Fruit fly (Drosophila melanogaster) whole organism, embryonic: ENCODE results near the gene MsR1.
A peak's percentile ranks its signal among the peaks of the same experiment; 100 is the strongest.

Experiments used
- CG10321 ChIP-seq: fragments of 200-800 bp; sonication (Bioruptor generic); IDR thresholded peaks from 2 replicates; pipeline ENCODE4 v1.3.6; 2022; ENCODE audit warnings: missing biosample characterization, missing genetic modification characterization
- CG10366 ChIP-seq: fragments of 200-800 bp; sonication (Bioruptor generic); IDR thresholded peaks from 2 replicates; pipeline ENCODE4 v1.3.6; 2022; ENCODE audit warnings: missing biosample characterization, missing genetic modification characterization
- CG10979 ChIP-seq: fragments of 200-800 bp; sonication (Bioruptor generic); optimal IDR thresholded peaks from 2 replicates; lab custom pipeline; 2018; ENCODE audit warnings: missing biosample characterization, mild to moderate bottlenecking, missing genetic modification characterization, moderate library complexity
- CG11085 ChIP-seq: fragments of 200-800 bp; sonication (Bioruptor generic); IDR thresholded peaks from 2 replicates; pipeline ENCODE4 v1.3.6; 2022; ENCODE audit warnings: missing biosample characterization, missing genetic modification characterization
- CG11398 ChIP-seq: fragments of 200-800 bp; sonication (Bioruptor generic); optimal IDR thresholded peaks from 2 replicates; lab custom pipeline; 2016; ENCODE audit warnings: missing biosample characterization, missing genetic modification characterization
- CG13624 ChIP-seq: fragments of 200-800 bp; sonication (Bioruptor generic); optimal IDR thresholded peaks from 2 replicates; lab custom pipeline; 2016; ENCODE audit warnings: missing biosample characterization, missing genetic modification characterization
- CG14965 ChIP-seq: fragments of 200-800 bp; sonication (Bioruptor generic); optimal IDR thresholded peaks from 2 replicates; lab custom pipeline; 2016; ENCODE audit warnings: missing biosample characterization, missing genetic modification characterization, borderline replicate concordance
- CG16779 ChIP-seq: fragments of 200-800 bp; sonication (Bioruptor generic); IDR thresholded peaks from 2 replicates; pipeline ENCODE4 v1.3.6; 2022; ENCODE audit warnings: missing biosample characterization, missing genetic modification characterization
- CG17385 ChIP-seq: fragments of 200-800 bp; sonication (Bioruptor generic); optimal IDR thresholded peaks from 3 replicates; lab custom pipeline; 2018; ENCODE audit warnings: missing biosample characterization, mild to moderate bottlenecking, missing genetic modification characterization
- CG17802 ChIP-seq: fragments of 200-800 bp; sonication (Bioruptor generic); optimal IDR thresholded peaks from 2 replicates; lab custom pipeline; 2018; ENCODE audit warnings: missing biosample characterization, mild to moderate bottlenecking, missing genetic modification characterization, moderate library complexity
- CG2120 ChIP-seq: fragments of 200-800 bp; sonication (Bioruptor generic); optimal IDR thresholded peaks from 3 replicates; lab custom pipeline; 2016; ENCODE audit warnings: missing biosample characterization, missing genetic modification characterization
- CG33213 ChIP-seq: fragments of 200-800 bp; sonication (Bioruptor generic); optimal IDR thresholded peaks from 3 replicates; lab custom pipeline; 2016; ENCODE audit warnings: missing biosample characterization, missing genetic modification characterization
- CG5953 ChIP-seq: fragments of 200-800 bp; sonication (Bioruptor generic); IDR thresholded peaks from 2 replicates; pipeline ENCODE4 v1.3.6; 2022; ENCODE audit warnings: missing biosample characterization, missing genetic modification characterization
- CG7556 ChIP-seq: fragments of 200-800 bp; sonication (Bioruptor generic); optimal IDR thresholded peaks from 2 replicates; lab custom pipeline; 2017; ENCODE audit warnings: missing biosample characterization, mild to moderate bottlenecking, missing genetic modification characterization
- CG7745 ChIP-seq: fragments of 200-800 bp; sonication (Bioruptor generic); optimal IDR thresholded peaks from 2 replicates; lab custom pipeline; 2018; ENCODE audit warnings: missing biosample characterization, mild to moderate bottlenecking, missing genetic modification characterization, moderate library complexity
- CG8281 ChIP-seq: fragments of 200-800 bp; sonication (Bioruptor generic); optimal IDR thresholded peaks from 2 replicates; lab custom pipeline; 2018; ENCODE audit warnings: missing biosample characterization, mild to moderate bottlenecking, missing genetic modification characterization, moderate library complexity
- CG8944 ChIP-seq: fragments of 200-800 bp; sonication (Bioruptor generic); optimal IDR thresholded peaks from 3 replicates; lab custom pipeline; 2016; ENCODE audit warnings: missing biosample characterization, missing genetic modification characterization
- CG9797 ChIP-seq: fragments of 200-800 bp; sonication (Bioruptor generic); optimal IDR thresholded peaks from 3 replicates; lab custom pipeline; 2018; ENCODE audit warnings: missing biosample characterization, mild to moderate bottlenecking, missing genetic modification characterization
- Camta ChIP-seq: fragments of 200-800 bp; sonication (Bioruptor generic); optimal IDR thresholded peaks from 2 replicates; lab custom pipeline; 2016; ENCODE audit warnings: missing biosample characterization, missing genetic modification characterization
- Doc3 ChIP-seq: fragments of 200-800 bp; sonication (Bioruptor generic); IDR thresholded peaks from 3 replicates; pipeline ENCODE4 v1.3.6; 2022; ENCODE audit warnings: missing biosample characterization, missing genetic modification characterization; ENCODE audit not compliant: partially characterized antibody
- Eip74EF ChIP-seq, 2 experiments: fragments of 200-800 bp in 1 of 2; fragments of >200 bp in 1 of 2; sonication (Bioruptor generic) in 1 of 2; optimal IDR thresholded peaks; 2 replicates each; lab custom pipeline; 2017 to 2019; ENCODE audit warnings: missing biosample characterization in 2 of 2, missing genetic modification characterization in 2 of 2, mild to moderate bottlenecking in 1 of 2, moderate library complexity in 1 of 2
- HmgD ChIP-seq: fragments of 200-800 bp; sonication (Bioruptor generic); optimal IDR thresholded peaks from 3 replicates; lab custom pipeline; 2016; ENCODE audit warnings: missing biosample characterization, missing genetic modification characterization
- Kr ChIP-seq: fragments of 200-800 bp; sonication (Bioruptor generic); optimal IDR thresholded peaks from 2 replicates; lab custom pipeline; 2017; ENCODE audit warnings: missing biosample characterization, mild to moderate bottlenecking, missing genetic modification characterization
- Nf-YC ChIP-seq: fragments of 200-800 bp; optimal IDR thresholded peaks from 3 replicates; lab custom pipeline; 2019; ENCODE audit warnings: missing biosample characterization, mild to moderate bottlenecking, missing genetic modification characterization, moderate library complexity
- Opbp ChIP-seq: fragments of 200-800 bp; sonication (Bioruptor generic); IDR thresholded peaks from 3 replicates; pipeline ENCODE4 v1.3.6; 2022; ENCODE audit warnings: missing biosample characterization, missing genetic modification characterization; ENCODE audit not compliant: partially characterized antibody
- Optix ChIP-seq: fragments of 200-800 bp; sonication (Bioruptor generic); IDR thresholded peaks from 3 replicates; pipeline ENCODE4 v1.3.6; 2022; ENCODE audit warnings: missing biosample characterization, missing genetic modification characterization
- Side ChIP-seq: fragments of 200-800 bp; sonication (Bioruptor generic); optimal IDR thresholded peaks from 2 replicates; lab custom pipeline; 2016; ENCODE audit warnings: missing biosample characterization, missing genetic modification characterization
- Six4 ChIP-seq: fragments of 200-800 bp; sonication (Bioruptor generic); optimal IDR thresholded peaks from 2 replicates; lab custom pipeline; 2016; ENCODE audit warnings: missing biosample characterization, missing genetic modification characterization
- Stat92E ChIP-seq, 3 experiments: fragments of >200 bp in 2 of 3; fragments of 200-800 bp in 1 of 3; sonication (Bioruptor generic) in 1 of 3; optimal IDR thresholded peaks; 2 replicates each; lab custom pipeline; 2017 to 2019; ENCODE audit warnings: missing biosample characterization in 3 of 3, missing genetic modification characterization in 3 of 3, mild to moderate bottlenecking in 1 of 3, moderate library complexity in 1 of 3
- chm ChIP-seq: fragments of 200-800 bp; sonication (Bioruptor generic); IDR thresholded peaks from 2 replicates; pipeline ENCODE4 v1.3.6; 2022; ENCODE audit warnings: missing biosample characterization, missing genetic modification characterization
- corto ChIP-seq: fragments of 200-800 bp; sonication (Bioruptor generic); optimal IDR thresholded peaks from 2 replicates; lab custom pipeline; 2016; ENCODE audit warnings: missing biosample characterization, mild to moderate bottlenecking, missing genetic modification characterization, moderate library complexity
- dan ChIP-seq: fragments of 200-800 bp; sonication (Bioruptor generic); IDR thresholded peaks from 2 replicates; pipeline ENCODE4 v1.3.6; 2022; ENCODE audit warnings: missing biosample characterization, missing genetic modification characterization
- dimm ChIP-seq: fragments of 200-800 bp; sonication (Bioruptor generic); IDR thresholded peaks from 2 replicates; pipeline ENCODE4 v1.3.6; 2022; ENCODE audit warnings: missing biosample characterization, missing genetic modification characterization
- disco-r ChIP-seq: fragments of 200-800 bp; sonication (Bioruptor generic); optimal IDR thresholded peaks from 2 replicates; lab custom pipeline; 2016; ENCODE audit warnings: missing biosample characterization, missing genetic modification characterization
- eve ChIP-seq, 2 experiments: fragments of >200 bp; optimal IDR thresholded peaks; 2 replicates each; lab custom pipeline; 2017; ENCODE audit warnings: missing biosample characterization in 2 of 2, missing genetic modification characterization in 2 of 2
- ftz-f1 ChIP-seq: fragments of 200-800 bp; sonication (Bioruptor generic); optimal IDR thresholded peaks from 2 replicates; lab custom pipeline; 2016; ENCODE audit warnings: missing biosample characterization, missing genetic modification characterization
- gcm ChIP-seq: fragments of 200-800 bp; sonication (Bioruptor generic); optimal IDR thresholded peaks from 2 replicates; lab custom pipeline; 2019; ENCODE audit warnings: missing biosample characterization, mild to moderate bottlenecking, missing genetic modification characterization, moderate library complexity
- hth ChIP-seq: fragments of >200 bp; optimal IDR thresholded peaks from 2 replicates; lab custom pipeline; 2017; ENCODE audit warnings: inconsistent platforms
- p53 ChIP-seq: fragments of 200-800 bp; sonication (Bioruptor generic); optimal IDR thresholded peaks from 2 replicates; lab custom pipeline; 2016; ENCODE audit warnings: missing biosample characterization, missing genetic modification characterization
- pho ChIP-seq: fragments of 200-800 bp; sonication (Bioruptor generic); optimal IDR thresholded peaks from 2 replicates; lab custom pipeline; 2016; ENCODE audit warnings: missing biosample characterization, missing genetic modification characterization
- ranshi ChIP-seq: fragments of 200-800 bp; sonication (Bioruptor generic); IDR thresholded peaks from 2 replicates; pipeline ENCODE4 v1.3.6; 2022; ENCODE audit warnings: missing biosample characterization, missing genetic modification characterization
- ro ChIP-seq: fragments of 200-800 bp; sonication (Bioruptor generic); IDR thresholded peaks from 2 replicates; pipeline ENCODE4 v1.3.6; 2022; ENCODE audit warnings: missing biosample characterization, missing genetic modification characterization
- sc ChIP-seq, 3 experiments: fragments of >200 bp in 2 of 3; fragments of 200-800 bp in 1 of 3; sonication (Bioruptor generic) in 1 of 3; optimal IDR thresholded peaks; 2 replicates in 2 of 3; 3 replicates in 1 of 3; lab custom pipeline; 2017; ENCODE audit warnings: mild to moderate bottlenecking in 1 of 3, missing biosample characterization in 1 of 3, missing genetic modification characterization in 1 of 3, missing genetic modification reagents in 1 of 3
- sob ChIP-seq: fragments of 200-800 bp; sonication (Bioruptor generic); IDR thresholded peaks from 2 replicates; pipeline ENCODE4 v1.3.6; 2022; ENCODE audit warnings: missing biosample characterization, missing genetic modification characterization
- ssp ChIP-seq: fragments of 200-800 bp; sonication (Bioruptor generic); IDR thresholded peaks from 2 replicates; pipeline ENCODE4 v1.3.6; 2022; ENCODE audit warnings: missing biosample characterization, missing genetic modification characterization
- stwl ChIP-seq: fragments of 200-800 bp; sonication (Bioruptor generic); optimal IDR thresholded peaks from 3 replicates; lab custom pipeline; 2018; ENCODE audit warnings: missing biosample characterization, mild to moderate bottlenecking, missing genetic modification characterization, moderate library complexity
- tgo ChIP-seq: fragments of 200-800 bp; sonication (Bioruptor generic); IDR thresholded peaks from 3 replicates; pipeline ENCODE4 v1.3.6; 2022; ENCODE audit warnings: missing biosample characterization, missing genetic modification characterization
- tll ChIP-seq, 2 experiments: fragments of 200-800 bp in 1 of 2; fragments of >200 bp in 1 of 2; sonication (Bioruptor generic) in 1 of 2; optimal IDR thresholded peaks; 2 replicates each; lab custom pipeline; 2017 to 2019; ENCODE audit warnings: missing biosample characterization in 2 of 2, missing genetic modification characterization in 2 of 2, mild to moderate bottlenecking in 1 of 2, moderate library complexity in 1 of 2
- vnd ChIP-seq: fragments of 200-800 bp; sonication (Bioruptor generic); IDR thresholded peaks from 3 replicates; pipeline ENCODE4 v1.3.6; 2022; ENCODE audit warnings: missing biosample characterization, missing genetic modification characterization; ENCODE audit not compliant: partially characterized antibody

MsR1 gene

dm6 chr3L:2373421-2374043 is 51.0 kb downstream of the MsR1 start, which contains the start of the genes mRpL23 and CG9004 (continued):
- TF ChIP-seq Six4 (GFP tag; lab: Kevin White, UChicago) (peak; percentile 99), Opbp (GFP tag; lab: Robert Waterston, UW) (no peak; the same call in 2 of the 3 replicates), chm (GFP tag; lab: Robert Waterston, UW) (peak; percentile 99), Kr (peak; percentile 44), Camta (GFP tag; lab: Kevin White, UChicago) (peak; percentile 99), eve (GFP tag; optimal IDR thresholded peaks at IDR 0.05; lab: Kevin White, UChicago) (peak in 1 of 2 experiments; percentile 48), sc (optimal IDR thresholded peaks at IDR 0.05; lab: Kevin White, UChicago) (no peak), sc (GFP tag; optimal IDR thresholded peaks at IDR 0.05; lab: Kevin White, UChicago) (peak; percentile 98), Side (GFP tag; lab: Kevin White, UChicago) (peak; percentile 98), CG11085 (GFP tag; lab: Robert Waterston, UW) (peak; percentile 100), dimm (GFP tag; lab: Robert Waterston, UW) (peak; percentile 99), p53 (GFP tag; lab: Kevin White, UChicago) (peak; percentile 93), sob (GFP tag; lab: Robert Waterston, UW) (peak; percentile 100), tll (GFP tag; optimal IDR thresholded peaks at IDR 0.05; lab: Kevin White, UChicago) (peak in 1 of 2 experiments; percentile 83), CG13624 (GFP tag; lab: Kevin White, UChicago) (peak; percentile 99), CG14965 (GFP tag; lab: Kevin White, UChicago) (peak; percentile 77), CG2120 (GFP tag; lab: Kevin White, UChicago) (peak; percentile 100), disco-r (GFP tag; lab: Kevin White, UChicago) (peak; percentile 97), gcm (GFP tag; lab: Kevin White, UChicago) (peak; percentile 98), dan (GFP tag; lab: Robert Waterston, UW) (peak; percentile 98), stwl (peak; percentile 88), ro (GFP tag; lab: Robert Waterston, UW) (peak; percentile 99), CG17385 (peak; percentile 97), CG7556 (GFP tag; lab: Kevin White, UChicago) (peak; percentile 98), CG8281 (tag; lab: Kevin White, UChicago) (peak; percentile 94), HmgD (GFP tag; lab: Kevin White, UChicago) (peak; percentile 93), vnd (GFP tag; lab: Robert Waterston, UW) (no peak), CG10321 (peak; percentile 91), ssp (GFP tag; lab: Robert Waterston, UW) (peak; percentile 97), CG16779 (GFP tag; lab: Robert Waterston, UW) (peak; percentile 99), CG33213 (GFP tag; lab: Kevin White, UChicago) (peak; percentile 99), CG10366 (GFP tag; lab: Robert Waterston, UW) (peak; percentile 100), CG7745 (tag; lab: Kevin White, UChicago) (peak; percentile 65), Optix (GFP tag; lab: Robert Waterston, UW) (peak; percentile 99), Stat92E (GFP tag; optimal IDR thresholded peaks at IDR 0.05; lab: Kevin White, UChicago) (peak in 1 of 3 experiments; percentile 89), CG9797 (GFP tag; lab: Kevin White, UChicago) (peak; percentile 70), pho (GFP tag; lab: Kevin White, UChicago) (peak; percentile 99), Nf-YC (tag; lab: Kevin White, UChicago) (peak; percentile 90), CG10979 (tag; lab: Kevin White, UChicago) (peak; percentile 98), ftz-f1 (GFP tag; lab: Kevin White, UChicago) (peak; percentile 95), CG8944 (GFP tag; lab: Kevin White, UChicago) (peak; percentile 98), corto (GFP tag; lab: Kevin White, UChicago) (peak; percentile 95), CG11398 (GFP tag; lab: Kevin White, UChicago) (peak; percentile 96), CG5953 (GFP tag; lab: Robert Waterston, UW) (peak; percentile 99), Eip74EF (GFP tag; optimal IDR thresholded peaks at IDR 0.05; lab: Kevin White, UChicago) (peak in 1 of 2 experiments; percentile 96), CG17802 (tag; lab: Kevin White, UChicago) (peak; percentile 92), hth (lab: Kevin White, UChicago) (no peak), tgo (GFP tag; lab: Robert Waterston, UW) (peak; percentile 100), ranshi (GFP tag; lab: Robert Waterston, UW) (peak; percentile 100), Doc3 (GFP tag; lab: Robert Waterston, UW) (no peak)
